Fruit fly (Drosophila melanogaster) whole organism, pupa: ENCODE results near the gene CG9701.

Source experiments
- CG10348 ChIP-seq: fragments of 200-800 bp; sonication (Bioruptor generic); IDR thresholded peaks from 2 replicates; pipeline ENCODE4 v1.3.6; 2022; ENCODE audit warnings: missing biosample characterization, missing genetic modification characterization
- CG12605 ChIP-seq: fragments of 200-800 bp; sonication (Bioruptor generic); IDR thresholded peaks from 2 replicates; pipeline ENCODE4 v1.3.6; 2022; ENCODE audit warnings: missing biosample characterization, missing genetic modification characterization
- CG13204 ChIP-seq: fragments of 200-800 bp; sonication (Bioruptor generic); optimal IDR thresholded peaks from 2 replicates; lab custom pipeline; 2018; ENCODE audit warnings: missing biosample characterization, mild to moderate bottlenecking, missing genetic modification characterization, moderate library complexity
- CG14655 ChIP-seq: fragments of 200-800 bp; sonication (Bioruptor generic); optimal IDR thresholded peaks from 3 replicates; lab custom pipeline; 2017; ENCODE audit warnings: mild to moderate bottlenecking, missing biosample characterization, missing genetic modification reagents, missing genetic modification characterization
- CG15710 ChIP-seq: fragments of 200-800 bp; sonication (Bioruptor generic); optimal IDR thresholded peaks from 2 replicates; lab custom pipeline; 2018; ENCODE audit warnings: missing biosample characterization, mild to moderate bottlenecking, missing genetic modification characterization, moderate library complexity
- CG17806 ChIP-seq: fragments of 200-800 bp; sonication (Bioruptor generic); optimal IDR thresholded peaks from 2 replicates; lab custom pipeline; 2018; ENCODE audit warnings: missing biosample characterization, mild to moderate bottlenecking, missing genetic modification characterization, moderate library complexity
- CG32121 ChIP-seq: fragments of 200-800 bp; sonication (Bioruptor generic); IDR thresholded peaks from 2 replicates; pipeline ENCODE4 v1.3.6; 2022; ENCODE audit warnings: missing biosample characterization, missing genetic modification characterization
- CG34367 ChIP-seq: fragments of 200-800 bp; sonication (Bioruptor generic); optimal IDR thresholded peaks from 2 replicates; lab custom pipeline; 2018; ENCODE audit warnings: missing biosample characterization, mild to moderate bottlenecking, missing genetic modification characterization
- CG4496 ChIP-seq: fragments of 200-800 bp; sonication (Bioruptor generic); IDR thresholded peaks from 3 replicates; pipeline ENCODE4 v1.3.6; 2022; ENCODE audit warnings: missing biosample characterization, missing genetic modification characterization
- CG8159 ChIP-seq: fragments of 200-800 bp; sonication (Bioruptor generic); optimal IDR thresholded peaks from 3 replicates; lab custom pipeline; 2018; ENCODE audit warnings: missing biosample characterization, mild to moderate bottlenecking, missing genetic modification characterization, moderate library complexity
- CG8301 ChIP-seq: fragments of 200-800 bp; sonication (Bioruptor generic); optimal IDR thresholded peaks from 2 replicates; lab custom pipeline; 2018; ENCODE audit warnings: missing biosample characterization, mild to moderate bottlenecking, missing genetic modification characterization
- CG9948 ChIP-seq: fragments of 200-800 bp; sonication (Bioruptor generic); optimal IDR thresholded peaks from 2 replicates; lab custom pipeline; 2018; ENCODE audit warnings: missing biosample characterization, mild to moderate bottlenecking, missing genetic modification characterization, moderate library complexity
- D1 ChIP-seq: fragments of 200-800 bp; sonication (Bioruptor generic); optimal IDR thresholded peaks from 2 replicates; lab custom pipeline; 2018; ENCODE audit warnings: missing biosample characterization, mild to moderate bottlenecking, missing genetic modification characterization, moderate library complexity
- EcR ChIP-seq: fragments of 200-800 bp; sonication (Bioruptor generic); optimal IDR thresholded peaks from 3 replicates; lab custom pipeline; 2019; ENCODE audit warnings: missing biosample characterization, missing genetic modification characterization, mild to moderate bottlenecking, moderate library complexity, missing genetic modification reagents
- Ets98B ChIP-seq: fragments of 200-800 bp; sonication (Bioruptor generic); IDR thresholded peaks from 2 replicates; pipeline ENCODE4 v1.3.6; 2022; ENCODE audit warnings: missing biosample characterization, missing genetic modification characterization
- Pif1A ChIP-seq: fragments of 200-800 bp; sonication (Bioruptor generic); optimal IDR thresholded peaks from 3 replicates; lab custom pipeline; 2016; ENCODE audit warnings: missing biosample characterization, missing genetic modification characterization
- Pif1B ChIP-seq: fragments of 200-800 bp; sonication (Bioruptor generic); optimal IDR thresholded peaks from 3 replicates; lab custom pipeline; 2016; ENCODE audit warnings: missing biosample characterization, missing genetic modification characterization
- Snoo ChIP-seq: fragments of 200-800 bp; sonication (Bioruptor generic); optimal IDR thresholded peaks from 3 replicates; lab custom pipeline; 2017; ENCODE audit warnings: missing biosample characterization, mild to moderate bottlenecking, missing genetic modification characterization, inconsistent platforms
- fd96Ca ChIP-seq: fragments of 200-800 bp; sonication (Bioruptor generic); IDR thresholded peaks from 3 replicates; pipeline ENCODE4 v1.3.6; 2022; ENCODE audit warnings: missing biosample characterization, missing genetic modification characterization
- gl ChIP-seq: fragments of 200-800 bp; sonication (Bioruptor generic); optimal IDR thresholded peaks from 2 replicates; lab custom pipeline; 2018; ENCODE audit warnings: missing biosample characterization, mild to moderate bottlenecking, missing genetic modification characterization
- rn ChIP-seq: fragments of 200-800 bp; sonication (Bioruptor generic); IDR thresholded peaks from 2 replicates; pipeline ENCODE4 v1.3.6; 2022; ENCODE audit warnings: missing biosample characterization, missing genetic modification characterization

CG9701 gene

DNA sequence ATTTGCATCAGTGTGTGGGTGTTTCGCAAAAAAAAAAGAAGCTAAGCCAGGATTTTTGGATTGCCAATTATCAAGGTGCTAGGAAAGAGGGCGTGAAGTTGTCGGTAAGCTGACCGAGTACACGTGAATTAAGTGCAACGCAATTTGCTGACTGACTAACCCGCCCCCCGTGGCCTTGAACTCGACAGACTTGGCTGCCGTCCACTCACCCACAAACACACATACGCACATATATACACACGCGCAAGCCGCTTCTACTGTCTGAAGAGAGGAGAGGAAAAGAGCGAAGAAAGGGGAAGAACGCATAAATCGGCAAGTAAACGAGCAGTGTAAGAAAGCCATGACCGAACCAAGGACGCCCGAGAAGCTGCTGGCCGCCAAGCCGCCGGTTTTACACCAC lies 47.0 kb downstream of the CG9701 start:
- TF ChIP-seq CG4496 (GFP tag; lab: Robert Waterston, UW) (no peak), EcR (GFP tag; lab: Kevin White, UChicago) (peak; percentile 96)
- TF ChIP-seq, all 21 proteins: peak for 1

DNA sequence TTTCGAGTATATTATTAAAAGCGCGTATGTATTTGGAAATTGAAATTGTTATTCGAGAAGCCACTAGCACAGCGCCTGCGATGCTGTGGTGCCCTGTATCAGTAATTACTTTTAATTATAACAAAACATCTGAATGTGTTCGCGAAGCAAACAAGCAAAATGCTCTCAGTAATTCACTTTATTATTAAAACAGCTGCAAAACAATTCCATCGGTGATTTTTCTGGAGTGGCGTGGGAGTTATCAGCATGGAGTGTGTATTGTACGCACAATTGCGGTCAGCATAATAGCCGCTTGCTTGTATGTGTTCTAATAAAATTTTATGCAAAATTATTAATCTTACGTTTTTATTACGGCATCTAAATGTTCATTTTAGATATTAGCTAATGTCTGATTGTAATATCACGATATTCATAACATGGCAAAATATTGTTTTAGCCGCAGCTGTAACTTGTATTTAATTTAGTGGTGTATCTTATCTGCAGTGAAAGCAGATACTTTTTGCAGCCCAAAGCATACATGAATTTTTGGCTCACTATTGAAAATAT lies 48.9 kb downstream of the CG9701 start:
- TF ChIP-seq D1 (no peak), CG4496 (GFP tag; lab: Robert Waterston, UW) (peak; percentile 83), CG15710 (peak; percentile 74), CG9948 (peak; percentile 77), CG12605 (GFP tag; lab: Robert Waterston, UW) (peak; percentile 68; the same call in 1 of the 2 replicates), CG34367 (peak; percentile 64), CG8301 (tag; lab: Kevin White, UChicago) (no peak), CG8159 (tag; lab: Kevin White, UChicago) (peak; percentile 81), Snoo (tag; lab: Kevin White, UChicago) (peak; percentile 75), CG13204 (GFP tag; lab: Kevin White, UChicago) (no peak), Ets98B (peak; percentile 78), fd96Ca (GFP tag; lab: Robert Waterston, UW) (peak; percentile 57; the same call in 2 of the 3 replicates), gl (tag; lab: Kevin White, UChicago) (peak; percentile 67), CG32121 (peak; percentile 74), CG17806 (peak; percentile 80)
- TF ChIP-seq, all 21 proteins: peak for 12

DNA sequence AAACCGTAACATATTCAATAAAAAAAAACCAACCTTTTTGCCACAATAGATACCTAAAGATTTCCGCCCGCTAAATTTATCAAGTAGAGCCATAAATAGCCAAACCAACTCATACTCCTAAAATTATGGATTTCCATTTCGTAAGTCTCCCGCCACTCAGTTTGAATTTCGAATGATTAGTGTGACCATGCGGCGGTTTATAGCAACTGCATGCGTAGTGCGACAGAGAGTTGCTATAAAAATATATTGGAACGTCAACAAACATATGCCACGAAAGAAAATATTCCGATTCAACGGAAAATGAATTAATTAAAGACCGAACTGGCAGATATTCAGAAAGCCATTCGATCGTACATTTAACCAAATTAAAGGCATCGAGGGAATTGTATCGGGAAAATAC lies 49.4 kb downstream of the CG9701 start, which contains the start of gene CG9706:
CG9706 (plus strand) TSS at position 222 of the 400 bp plus-strand sequence.
- TF ChIP-seq Snoo (tag; lab: Kevin White, UChicago) (no peak), CG14655 (no peak), rn (GFP tag; lab: Robert Waterston, UW) (no peak), CG4496 (GFP tag; lab: Robert Waterston, UW) (no peak), CG32121 (no peak), Pif1A (no peak), EcR (GFP tag; lab: Kevin White, UChicago) (no peak), CG17806 (no peak), CG8301 (tag; lab: Kevin White, UChicago) (no peak), gl (tag; lab: Kevin White, UChicago) (no peak), D1 (no peak), CG9948 (no peak), CG15710 (no peak), CG13204 (GFP tag; lab: Kevin White, UChicago) (no peak), CG10348 (no peak), Pif1B (GFP tag; lab: Kevin White, UChicago) (no peak), fd96Ca (GFP tag; lab: Robert Waterston, UW) (no peak), CG8159 (tag; lab: Kevin White, UChicago) (no peak), CG12605 (GFP tag; lab: Robert Waterston, UW) (no peak)

DNA sequence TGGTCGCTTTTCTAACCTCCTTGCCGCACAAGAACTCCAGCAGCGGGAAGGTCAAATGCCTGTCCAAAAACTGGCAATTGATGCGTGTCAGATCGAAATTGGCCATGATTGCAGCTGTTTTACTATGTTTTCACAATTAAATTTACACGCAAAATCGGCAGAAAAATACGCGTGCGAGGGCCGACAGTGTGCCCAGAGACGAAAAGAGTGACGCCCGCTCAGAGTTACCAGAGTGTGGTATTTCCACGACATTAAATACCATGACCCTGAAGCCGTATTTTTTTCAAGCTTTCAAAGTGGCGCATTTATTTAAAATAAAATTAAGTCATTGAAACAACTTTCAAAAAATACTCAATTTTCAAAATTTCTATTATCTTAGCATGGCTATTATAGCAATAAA lies 53.4 kb downstream of the CG9701 start, which contains the start of gene eIF3e:
eIF3e (minus strand) TSS at position 214 of the 400 bp plus-strand sequence.
- no peak for TF ChIP-seq CG13204 (GFP tag; lab: Kevin White, UChicago)
- 0 out of 2 replicates have a peak, but pooled peaks have one; percentile 14 for TF ChIP-seq CG12605 (GFP tag; lab: Robert Waterston, UW)
